Worm (Caenorhabditis elegans) whole organism, L2 larva: Measurements from ENCODE around the gene Y43F8B.20.

Experiments used
- fos-1 ChIP-seq: fragments of 150-350 bp; optimal IDR thresholded peaks from 2 replicates; lab custom pipeline; 2014; ENCODE audit warnings: missing biosample characterization, missing genetic modification characterization
- lsy-2 ChIP-seq, 2 experiments: fragments of 150-350 bp in 1 of 2; sonication (generic microtip) in 1 of 2; optimal IDR thresholded peaks; 2 replicates each; lab custom pipeline; 2014 to 2017; ENCODE audit warnings: missing biosample characterization in 2 of 2, missing genetic modification characterization in 2 of 2
- mdl-1 ChIP-seq, 2 experiments: fragments of 150-350 bp in 1 of 2; sonication (generic microtip) in 1 of 2; optimal IDR thresholded peaks; 2 replicates each; lab custom pipeline; 2017; ENCODE audit warnings: missing biosample characterization in 2 of 2, missing genetic modification characterization in 2 of 2
- nhr-6 ChIP-seq: fragments of 150-350 bp; optimal IDR thresholded peaks from 2 replicates; lab custom pipeline; 2014; ENCODE audit warnings: missing biosample characterization, missing genetic modification characterization

- TF ChIP-seq mdl-1 (tag; optimal IDR thresholded peaks at IDR 0.05; lab: Kevin White, UChicago) (no peak), fos-1 (tag; lab: Kevin White, UChicago) (no peak), nhr-6 (tag; lab: Kevin White, UChicago) (no peak), lsy-2 (tag; optimal IDR thresholded peaks at IDR 0.05; lab: Kevin White, UChicago) (no peak)
Observed at ce11 chrV:19545026-19545425, 4.6 kb downstream of the Y43F8B.20 start.
